Worm (Caenorhabditis elegans) whole organism, young adult: ENCODE results near the gene ent-1.
A peak's percentile ranks its signal among the peaks of the same experiment; 100 is the strongest.

Experiments used
- B0019.2 ChIP-seq: fragments of 200-800 bp; sonication (Bioruptor generic); conservative IDR thresholded peaks from 2 replicates; pipeline ENCODE4 v1.3.6; 2022; ENCODE audit warnings: missing genetic modification reagents, missing genetic modification characterization, missing compliant biosample characterization
- D2030.7 ChIP-seq: fragments of 200-800 bp; sonication (Bioruptor generic); IDR thresholded peaks from 2 replicates; pipeline ENCODE4 v1.3.6; 2022; ENCODE audit warnings: missing genetic modification reagents, missing genetic modification characterization, missing compliant biosample characterization
- F33H1.4 ChIP-seq: fragments of 200-800 bp; sonication (Bioruptor generic); IDR thresholded peaks from 2 replicates; pipeline ENCODE4 v1.3.6; 2022; ENCODE audit warnings: missing genetic modification reagents, missing genetic modification characterization, missing compliant biosample characterization
- F37B4.10 ChIP-seq: fragments of 200-800 bp; sonication (Bioruptor generic); IDR thresholded peaks from 2 replicates; pipeline ENCODE4 v1.3.6; 2022; ENCODE audit warnings: missing genetic modification characterization, missing compliant biosample characterization
- K11D2.4 ChIP-seq: fragments of 200-800 bp; sonication (Bioruptor generic); IDR thresholded peaks from 2 replicates; pipeline ENCODE4 v1.3.6; 2022; ENCODE audit warnings: missing genetic modification reagents, missing genetic modification characterization, missing compliant biosample characterization
- K12H6.12 ChIP-seq: fragments of 200-800 bp; sonication (Bioruptor generic); optimal IDR thresholded peaks from 2 replicates; lab custom pipeline; 2018; ENCODE audit warnings: mild to moderate bottlenecking, missing genetic modification characterization, missing compliant biosample characterization
- ama-1 ChIP-seq, 3 experiments: fragments of 150-350 bp in 1 of 3; sonication (generic microtip) in 2 of 3; optimal IDR thresholded peaks; 2 replicates each; lab custom pipeline; 2014 to 2018; ENCODE audit warnings: missing biosample characterization in 2 of 3, missing genetic modification characterization in 2 of 3, missing genetic modification reagents in 2 of 3
- attf-3 ChIP-seq: fragments of 200-800 bp; sonication (Bioruptor generic); conservative IDR thresholded peaks from 2 replicates; pipeline ENCODE4 v1.3.6; 2022; ENCODE audit warnings: missing genetic modification reagents, missing genetic modification characterization, missing compliant biosample characterization
- attf-5 ChIP-seq: fragments of 200-800 bp; sonication (Bioruptor generic); optimal IDR thresholded peaks from 2 replicates; lab custom pipeline; 2018; ENCODE audit warnings: mild to moderate bottlenecking, missing genetic modification characterization, missing compliant biosample characterization
- ccch-3 ChIP-seq: fragments of 200-800 bp; sonication (Bioruptor generic); optimal IDR thresholded peaks from 2 replicates; lab custom pipeline; 2018; ENCODE audit warnings: mild to moderate bottlenecking, missing genetic modification characterization, missing compliant biosample characterization
- cebp-1 ChIP-seq, 2 experiments: fragments of 200-800 bp in 1 of 2; sonication (Bioruptor generic) in 1 of 2; sonication (generic microtip) in 1 of 2; IDR thresholded peaks in 1 of 2; optimal IDR thresholded peaks in 1 of 2; 2 replicates each; pipeline versions ENCODE4 v1.3.6 to Lab custom; 2017 to 2022; ENCODE audit warnings: missing compliant biosample characterization in 2 of 2, missing genetic modification characterization in 2 of 2, mild to moderate bottlenecking in 1 of 2, missing genetic modification reagents in 1 of 2, moderate library complexity in 1 of 2
- ceh-100 ChIP-seq: fragments of 200-800 bp; sonication (Bioruptor generic); IDR thresholded peaks from 2 replicates; pipeline ENCODE4 v1.3.6; 2022; ENCODE audit warnings: missing genetic modification reagents, missing genetic modification characterization, missing compliant biosample characterization
- ceh-27 ChIP-seq: fragments of 200-800 bp; sonication (Bioruptor generic); optimal IDR thresholded peaks from 2 replicates; lab custom pipeline; 2018; ENCODE audit warnings: mild to moderate bottlenecking, missing genetic modification characterization, moderate library complexity, missing compliant biosample characterization
- ceh-58 ChIP-seq: fragments of 200-800 bp; sonication (Bioruptor generic); IDR thresholded peaks from 2 replicates; pipeline ENCODE4 v1.3.6; 2022; ENCODE audit warnings: missing genetic modification characterization, missing compliant biosample characterization
- dox-1 ChIP-seq: fragments of 200-800 bp; sonication (Bioruptor generic); IDR thresholded peaks from 2 replicates; pipeline ENCODE4 v1.3.6; 2022; ENCODE audit warnings: missing genetic modification reagents, missing genetic modification characterization, missing compliant biosample characterization
- efl-1 ChIP-seq: fragments of 150-350 bp; optimal IDR thresholded peaks from 2 replicates; lab custom pipeline; 2014; ENCODE audit warnings: missing biosample characterization, missing genetic modification reagents, missing genetic modification characterization
- hmg-1.2 ChIP-seq: fragments of 200-800 bp; sonication (Bioruptor generic); IDR thresholded peaks from 2 replicates; pipeline ENCODE4 v1.3.6; 2022; ENCODE audit warnings: missing genetic modification reagents, missing genetic modification characterization, missing compliant biosample characterization
- let-607 ChIP-seq, 2 experiments: fragments of 200-800 bp in 1 of 2; sonication (Bioruptor generic) in 1 of 2; sonication (generic microtip) in 1 of 2; optimal IDR thresholded peaks; 2 replicates each; lab custom pipeline; 2016 to 2018; ENCODE audit warnings: mild to moderate bottlenecking in 2 of 2, missing compliant biosample characterization in 2 of 2, missing genetic modification characterization in 2 of 2, moderate library complexity in 2 of 2, missing genotype in 1 of 2
- lin-35 ChIP-seq, 3 experiments: fragments of 150-350 bp in 2 of 3; sonication (generic microtip) in 1 of 3; optimal IDR thresholded peaks; 2 replicates each; lab custom pipeline; 2014 to 2018; ENCODE audit warnings: missing biosample characterization in 3 of 3, missing genetic modification characterization in 3 of 3, missing genetic modification reagents in 3 of 3
- lin-40 ChIP-seq: sonication (generic microtip); optimal IDR thresholded peaks from 2 replicates; lab custom pipeline; 2016; ENCODE audit warnings: missing genetic modification characterization, mild to moderate bottlenecking, missing compliant biosample characterization, missing genotype, missing genetic modification reagents
- lin-54 ChIP-seq: fragments of 200-800 bp; sonication (Bioruptor generic); optimal IDR thresholded peaks from 2 replicates; lab custom pipeline; 2018; ENCODE audit warnings: mild to moderate bottlenecking, missing genetic modification characterization, missing compliant biosample characterization
- lsl-1 ChIP-seq: fragments of 200-800 bp; sonication (Bioruptor generic); optimal IDR thresholded peaks from 2 replicates; lab custom pipeline; 2018; ENCODE audit warnings: mild to moderate bottlenecking, missing genetic modification characterization, moderate library complexity, missing compliant biosample characterization
- madf-10 ChIP-seq: sonication (generic microtip); optimal IDR thresholded peaks from 2 replicates; lab custom pipeline; 2016; ENCODE audit warnings: mild to moderate bottlenecking, missing genetic modification characterization, missing compliant biosample characterization
- madf-6 ChIP-seq: fragments of 200-800 bp; sonication (Bioruptor generic); IDR thresholded peaks from 2 replicates; pipeline ENCODE4 v1.3.6; 2022; ENCODE audit warnings: missing genetic modification reagents, missing genetic modification characterization, missing compliant biosample characterization
- mcd-1 ChIP-seq: fragments of 200-800 bp; sonication (Bioruptor generic); IDR thresholded peaks from 2 replicates; pipeline ENCODE4 v1.3.6; 2022; ENCODE audit warnings: missing genetic modification reagents, missing genetic modification characterization, missing compliant biosample characterization
- nfyb-1 ChIP-seq: fragments of 200-800 bp; sonication (Bioruptor generic); IDR thresholded peaks from 2 replicates; pipeline ENCODE4 v1.3.6; 2022; ENCODE audit warnings: missing genetic modification reagents, missing genetic modification characterization, missing compliant biosample characterization
- nhr-120 ChIP-seq: fragments of 200-800 bp; sonication (Bioruptor generic); IDR thresholded peaks from 2 replicates; pipeline ENCODE4 v1.3.6; 2022; ENCODE audit warnings: missing genetic modification characterization, missing compliant biosample characterization
- nhr-179 ChIP-seq: sonication (generic microtip); optimal IDR thresholded peaks from 2 replicates; lab custom pipeline; 2016; ENCODE audit warnings: mild to moderate bottlenecking, missing genetic modification characterization, missing compliant biosample characterization
- nhr-80 ChIP-seq: sonication (generic microtip); optimal IDR thresholded peaks from 2 replicates; lab custom pipeline; 2016; ENCODE audit warnings: missing genetic modification characterization, missing compliant biosample characterization
- pbrm-1 ChIP-seq: fragments of 200-800 bp; sonication (Bioruptor generic); IDR thresholded peaks from 2 replicates; pipeline ENCODE4 v1.3.6; 2022; ENCODE audit warnings: missing genetic modification reagents, missing genetic modification characterization, missing compliant biosample characterization
- rcor-1 ChIP-seq: fragments of 200-800 bp; sonication (Bioruptor generic); IDR thresholded peaks from 2 replicates; pipeline ENCODE4 v1.3.6; 2022; ENCODE audit warnings: missing genetic modification reagents, missing genetic modification characterization, missing compliant biosample characterization
- snpc-1.1 ChIP-seq: sonication (generic microtip); optimal IDR thresholded peaks from 2 replicates; lab custom pipeline; 2017; ENCODE audit warnings: missing genetic modification characterization, mild to moderate bottlenecking, missing compliant biosample characterization, antibody characterized with exemption, moderate library complexity, missing genotype, missing genetic modification reagents; ENCODE audit not compliant: insufficient read depth
- snpc-4 ChIP-seq, 5 experiments: fragments of 150-350 bp in 1 of 5; sonication (generic microtip) in 4 of 5; optimal IDR thresholded peaks; 2 replicates each; lab custom pipeline; 2014 to 2018; ENCODE audit warnings: missing genetic modification characterization in 5 of 5, missing biosample characterization in 3 of 5, antibody characterized with exemption in 2 of 5, mild to moderate bottlenecking in 2 of 5, missing compliant biosample characterization in 2 of 5, missing genotype in 2 of 5, moderate library complexity in 2 of 5, missing genetic modification reagents in 1 of 5
- tbp1 ChIP-seq: fragments of 200-800 bp; sonication (Bioruptor generic); optimal IDR thresholded peaks from 2 replicates; lab custom pipeline; 2018; ENCODE audit warnings: mild to moderate bottlenecking, missing genetic modification characterization, missing compliant biosample characterization
- unc-130 ChIP-seq: sonication (generic microtip); optimal IDR thresholded peaks from 2 replicates; lab custom pipeline; 2016; ENCODE audit warnings: missing genetic modification reagents, missing genetic modification characterization, missing compliant biosample characterization
- zfh-2 ChIP-seq: fragments of 200-800 bp; sonication (Bioruptor generic); conservative IDR thresholded peaks from 2 replicates; pipeline ENCODE4 v1.3.6; 2022; ENCODE audit warnings: missing genetic modification reagents, missing genetic modification characterization, missing compliant biosample characterization
- ztf-28 ChIP-seq: fragments of 200-800 bp; sonication (Bioruptor generic); IDR thresholded peaks from 2 replicates; pipeline ENCODE4 v1.3.6; 2022; ENCODE audit warnings: missing genetic modification reagents, missing genetic modification characterization, missing compliant biosample characterization

The ent-1 gene

ce11 chrIV:11635437-11636408 is 19.5 kb downstream of the ent-1 start, which contains the start of gene mars-1:
TSS of gene mars-1 (minus strand) at chrIV:11635487.
- TF ChIP-seq dox-1 (GFP tag; lab: Robert Waterston, UW) (peak; percentile 36; the same call in 1 of the 2 replicates), madf-6 (GFP tag; lab: Robert Waterston, UW) (no peak), lin-35 (GFP tag; optimal IDR thresholded peaks at IDR 0.05; lab: Kevin White, UChicago) (peak in 1 of 3 experiments; percentile 23), ama-1 (optimal IDR thresholded peaks at IDR 0.05; lab: Kevin White, UChicago) (no peak), ama-1 (GFP tag; optimal IDR thresholded peaks at IDR 0.05; lab: Kevin White, UChicago) (no peak), ceh-100 (GFP tag; lab: Robert Waterston, UW) (peak; percentile 95), mcd-1 (peak; percentile 88), lsl-1 (GFP tag; lab: Kevin White, UChicago) (peak; percentile 43), nfyb-1 (GFP tag; lab: Robert Waterston, UW) (0 out of 2 replicates have a peak, but pooled peaks have one; percentile 42), K11D2.4 (0 out of 2 replicates have a peak, but pooled peaks have one; percentile 31), attf-3 (no peak), nhr-120 (no peak), let-607 (tag; optimal IDR thresholded peaks at IDR 0.05; lab: Kevin White, UChicago) (peak in 1 of 2 experiments; percentile 28), hmg-1.2 (GFP tag; lab: Robert Waterston, UW) (peak; percentile 31; the same call in 1 of the 2 replicates), B0019.2 (GFP tag; lab: Robert Waterston, UW) (no peak), nhr-80 (tag; lab: Kevin White, UChicago) (peak; percentile 44), F37B4.10 (GFP tag; lab: Robert Waterston, UW) (no peak), lin-54 (GFP tag; lab: Kevin White, UChicago) (peak; percentile 41), madf-10 (tag; lab: Kevin White, UChicago) (peak; percentile 1), F33H1.4 (GFP tag; lab: Robert Waterston, UW) (0 out of 2 replicates have a peak, but pooled peaks have one; percentile 17), pbrm-1 (0 out of 2 replicates have a peak, but pooled peaks have one; percentile 24), ztf-28 (GFP tag; lab: Robert Waterston, UW) (no peak), unc-130 (GFP tag; lab: Kevin White, UChicago) (peak; percentile 49), snpc-4 (GFP tag; optimal IDR thresholded peaks at IDR 0.05; lab: Kevin White, UChicago) (no peak), snpc-4 (tag; optimal IDR thresholded peaks at IDR 0.05; lab: Kevin White, UChicago) (peak in 2 of 4 experiments; percentile 12 to 41), K12H6.12 (tag; lab: Kevin White, UChicago) (peak; percentile 57), ccch-3 (GFP tag; lab: Kevin White, UChicago) (no peak), attf-5 (GFP tag; lab: Kevin White, UChicago) (peak; percentile 54), cebp-1 (GFP tag; IDR thresholded peaks at IDR 0.05; lab: Robert Waterston, UW) (peak; percentile 48; the same call in 1 of the 2 replicates), cebp-1 (tag; optimal IDR thresholded peaks at IDR 0.05; lab: Kevin White, UChicago) (peak; percentile 94), lin-40 (tag; lab: Kevin White, UChicago) (peak; percentile 18), rcor-1 (GFP tag; lab: Robert Waterston, UW) (peak; percentile 22; the same call in 1 of the 2 replicates), efl-1 (GFP tag; lab: Kevin White, UChicago) (peak; percentile 3), nhr-179 (tag; lab: Kevin White, UChicago) (no peak), ceh-27 (peak; percentile 8), zfh-2 (GFP tag; lab: Robert Waterston, UW) (no peak), ceh-58 (GFP tag; lab: Robert Waterston, UW) (no peak), snpc-1.1 (tag; lab: Kevin White, UChicago) (no peak), tbp1 (GFP tag; lab: Kevin White, UChicago) (peak; percentile 43), D2030.7 (GFP tag; lab: Robert Waterston, UW) (0 out of 2 replicates have a peak, but pooled peaks have one; percentile 19)
